Worm (Caenorhabditis elegans) whole organism, late embryonic: ENCODE data around the gene F48G7.4.

ENCODE experiments used
- ama-1 ChIP-seq: fragments of 150-350 bp; optimal IDR thresholded peaks from 2 replicates; lab custom pipeline; 2014
- ceh-22 ChIP-seq: sonication (generic microtip); optimal IDR thresholded peaks from 2 replicates; lab custom pipeline; 2017; ENCODE audit warnings: missing biosample characterization, missing genetic modification characterization
- ceh-48 ChIP-seq: sonication (generic microtip); optimal IDR thresholded peaks from 2 replicates; lab custom pipeline; 2016; ENCODE audit warnings: missing genetic modification characterization, inconsistent platforms, missing compliant biosample characterization
- dve-1 ChIP-seq: sonication (generic microtip); optimal IDR thresholded peaks from 2 replicates; lab custom pipeline; 2017; ENCODE audit warnings: antibody characterized with exemption, mild to moderate bottlenecking, missing genetic modification characterization, missing compliant biosample characterization
- ets-4 ChIP-seq: sonication (generic microtip); optimal IDR thresholded peaks from 2 replicates; lab custom pipeline; 2016; ENCODE audit warnings: missing genetic modification characterization, missing compliant biosample characterization
- hlh-30 ChIP-seq: sonication (generic microtip); optimal IDR thresholded peaks from 2 replicates; lab custom pipeline; 2017; ENCODE audit warnings: antibody characterized with exemption, missing genetic modification characterization, missing compliant biosample characterization; ENCODE audit not compliant: insufficient read depth
- pag-3 ChIP-seq: sonication (generic microtip); optimal IDR thresholded peaks from 2 replicates; lab custom pipeline; 2016; ENCODE audit warnings: missing compliant biosample characterization, missing genetic modification characterization, borderline replicate concordance
- pat-9 ChIP-seq: fragments of 200-800 bp; sonication (Bioruptor generic); optimal IDR thresholded peaks from 2 replicates; lab custom pipeline; 2018; ENCODE audit warnings: mild to moderate bottlenecking, missing genetic modification characterization, moderate library complexity, missing compliant biosample characterization
- pha-4 ChIP-seq: fragments of 150-350 bp; optimal IDR thresholded peaks from 2 replicates; lab custom pipeline; 2018; ENCODE audit warnings: missing biosample characterization, missing genetic modification reagents, missing genetic modification characterization

ce11 chrV:646129-646528 lies 26.9 kb downstream of the F48G7.4 start, which contains the start of gene F48G7.12:
- TF ChIP-seq ceh-22 (tag; lab: Kevin White, UChicago) (no peak), pha-4 (no peak), ama-1 (lab: Kevin White, UChicago) (no peak), pat-9 (tag; lab: Kevin White, UChicago) (no peak), ceh-48 (tag; lab: Kevin White, UChicago) (no peak), dve-1 (tag; lab: Kevin White, UChicago) (no peak), hlh-30 (no peak), pag-3 (tag; lab: Kevin White, UChicago) (no peak), ets-4 (no peak)
